Fruit fly (Drosophila melanogaster): ENCODE results near the gene CG2200.

CG2200 gene

DNA sequence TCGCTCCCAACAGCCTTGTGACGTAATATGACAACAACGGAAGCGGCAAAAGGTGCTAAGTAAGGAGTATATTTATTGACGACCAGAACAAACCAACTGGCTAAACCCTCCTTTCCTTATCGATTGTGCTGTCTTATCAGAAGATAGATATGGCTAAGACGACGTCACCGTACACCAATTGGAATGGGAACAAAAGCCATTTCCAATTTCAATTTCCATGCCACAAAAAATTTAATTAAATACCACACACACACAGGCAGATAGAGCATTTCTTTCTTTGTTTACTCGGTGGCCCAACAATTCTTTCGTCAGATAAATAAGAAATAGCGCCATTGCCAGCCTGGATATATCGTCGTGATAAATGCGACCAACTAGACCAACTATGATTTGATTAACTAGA lies 10.5 kb downstream of the CG2200 start (continued):
- TF ChIP-seq Hr51 (GFP tag; optimal IDR thresholded peaks at IDR 0.05): no peak

DNA sequence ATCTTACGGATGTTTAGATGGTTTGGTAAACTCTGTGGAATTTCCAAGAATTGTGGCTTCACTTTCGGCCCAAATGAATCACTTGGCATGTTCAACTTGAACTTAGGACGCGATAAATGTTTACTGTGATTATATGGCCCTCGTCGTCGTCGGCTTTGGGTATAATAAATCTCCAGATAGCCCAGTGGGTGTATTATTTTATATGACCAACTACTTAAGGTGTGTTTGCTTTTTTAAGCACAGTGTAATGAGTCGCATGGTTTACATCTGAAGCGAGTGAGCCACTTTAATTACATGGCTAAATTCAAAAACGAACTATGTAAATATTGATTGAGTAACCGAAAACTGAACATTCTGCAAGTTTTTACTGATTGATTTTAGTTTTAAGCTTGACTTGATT lies 11.1 kb downstream of the CG2200 start:
- TF ChIP-seq CG4424 (GFP tag; optimal IDR thresholded peaks at IDR 0.05) (no peak), CG17568 (GFP tag; optimal IDR thresholded peaks at IDR 0.05) (peak; percentile 48), Fer1 (GFP tag; optimal IDR thresholded peaks at IDR 0.05) (peak; percentile 15), fd102C (GFP tag; optimal IDR thresholded peaks at IDR 0.05) (no peak), CG12071 (GFP tag; optimal IDR thresholded peaks at IDR 0.05) (peak; percentile 21), odd (GFP tag; optimal IDR thresholded peaks at IDR 0.05) (peak; percentile 2), Hr51 (GFP tag; optimal IDR thresholded peaks at IDR 0.05) (peak in 1 of 2 experiments; percentile 13), gro (GFP tag; optimal IDR thresholded peaks at IDR 0.05) (peak; percentile 3), Nf-YC (tag; optimal IDR thresholded peaks at IDR 0.05) (peak; percentile 23), fd3F (GFP tag; optimal IDR thresholded peaks at IDR 0.05) (peak; percentile 12), exex (tag; optimal IDR thresholded peaks at IDR 0.05) (peak; percentile 13), Aef1 (GFP tag; IDR thresholded peaks at IDR 0.05) (no peak), shn (GFP tag; optimal IDR thresholded peaks at IDR 0.05) (no peak), B-H2 (GFP tag; optimal IDR thresholded peaks at IDR 0.05) (peak; percentile 12), slp2 (GFP tag; optimal IDR thresholded peaks at IDR 0.05) (no peak), CG2678 (tag; optimal IDR thresholded peaks at IDR 0.05) (peak; percentile 39), PHDP (tag; optimal IDR thresholded peaks at IDR 0.05) (peak; percentile 49), CG14050 (GFP tag; IDR thresholded peaks at IDR 0.05) (no peak), Six4 (GFP tag; optimal IDR thresholded peaks at IDR 0.05) (no peak), CG9437 (GFP tag; optimal IDR thresholded peaks at IDR 0.05) (no peak), ro (GFP tag; IDR thresholded peaks at IDR 0.05) (no peak), Nf-YA (GFP tag; IDR thresholded peaks at IDR 0.05) (no peak), CG6813 (GFP tag; optimal IDR thresholded peaks at IDR 0.05) (peak; percentile 22), CG4820 (GFP tag; optimal IDR thresholded peaks at IDR 0.05) (no peak), gem (tag; optimal IDR thresholded peaks at IDR 0.05) (peak; percentile 6), bigmax (GFP tag; optimal IDR thresholded peaks at IDR 0.05) (no peak), NfI (GFP tag; optimal IDR thresholded peaks at IDR 0.05) (peak; percentile 2), CG13894 (tag; optimal IDR thresholded peaks at IDR 0.05) (peak; percentile 32), MTF-1 (GFP tag; optimal IDR thresholded peaks at IDR 0.05; ENCODE audit: borderline replicate concordance) (no peak), CG13424 (tag; optimal IDR thresholded peaks at IDR 0.05) (peak; percentile 21), unpg (GFP tag; optimal IDR thresholded peaks at IDR 0.05) (peak; percentile 43), sd (tag; optimal IDR thresholded peaks at IDR 0.05) (peak; percentile 3), CG3281 (GFP tag; optimal IDR thresholded peaks at IDR 0.05) (peak; percentile 34), pzg (GFP tag; optimal IDR thresholded peaks at IDR 0.05) (no peak), CG16815 (GFP tag; optimal IDR thresholded peaks at IDR 0.05) (no peak), CG12299 (tag; optimal IDR thresholded peaks at IDR 0.05) (no peak), Chrac-16 (GFP tag; optimal IDR thresholded peaks at IDR 0.05) (no peak), CG15269 (tag; optimal IDR thresholded peaks at IDR 0.05) (peak; percentile 38), lab (GFP tag; optimal IDR thresholded peaks at IDR 0.05) (peak; percentile 28), HHEX (GFP tag; optimal IDR thresholded peaks at IDR 0.05) (peak; percentile 18), seq (GFP tag; IDR thresholded peaks at IDR 0.05) (0 out of 2 replicates have a peak, but pooled peaks have one; percentile 13), ken (GFP tag; IDR thresholded peaks at IDR 0.05) (0 out of 3 replicates have a peak, but pooled peaks have one; percentile 4), Gug (GFP tag; IDR thresholded peaks at IDR 0.05) (no peak), nerfin-1 (tag; optimal IDR thresholded peaks at IDR 0.05) (no peak), CG8290 (GFP tag; optimal IDR thresholded peaks at IDR 0.05) (no peak), CG8290 (tag; optimal IDR thresholded peaks at IDR 0.05) (peak in 1 of 2 experiments; percentile 39), CG11504 (tag; optimal IDR thresholded peaks at IDR 0.05) (no peak), CG13296 (GFP tag; optimal IDR thresholded peaks at IDR 0.05) (peak; percentile 38)

All from whole organism, embryonic.